Fruit fly (Drosophila melanogaster): ENCODE measurements around the gene Ugt37E1.

dm6 chr2L:16804376-16804934 lies 8.1 kb downstream of the Ugt37E1 start, which contains the start of gene CG13272:
- no peak for TF ChIP-seq CG34367 (tag; optimal IDR thresholded peaks at IDR 0.05)
- TF ChIP-seq CG9948 (tag; optimal IDR thresholded peaks at IDR 0.05) = no peak
- no peak for TF ChIP-seq gl (tag; optimal IDR thresholded peaks at IDR 0.05)
- no peak for TF ChIP-seq CG12605 (GFP tag; IDR thresholded peaks at IDR 0.05)
